Fruit fly (Drosophila melanogaster): Measurements from ENCODE around the gene ovo.

ovo gene

dm6 chrX:5061989-5062388 is 13.9 kb downstream of the ovo start:
- no peak for TF ChIP-seq CG34367 (tag; optimal IDR thresholded peaks at IDR 0.05)
- no peak for TF ChIP-seq CG8159 (tag; optimal IDR thresholded peaks at IDR 0.05)
- TF ChIP-seq rn (GFP tag; IDR thresholded peaks at IDR 0.05), result no peak
- no peak for TF ChIP-seq Pif1A (GFP tag; optimal IDR thresholded peaks at IDR 0.05)
- peak; percentile 27; the same call in 1 of the 2 replicates for TF ChIP-seq CG32121 (GFP tag; IDR thresholded peaks at IDR 0.05)
- TF ChIP-seq Snoo (tag; optimal IDR thresholded peaks at IDR 0.05), result no peak
- TF ChIP-seq CG9948 (tag; optimal IDR thresholded peaks at IDR 0.05), result no peak
- peak; percentile 16; the same call in 1 of the 2 replicates for TF ChIP-seq Ets98B (GFP tag; IDR thresholded peaks at IDR 0.05)
- TF ChIP-seq EcR (GFP tag; optimal IDR thresholded peaks at IDR 0.05), result no peak
- no peak for TF ChIP-seq CG17806 (tag; optimal IDR thresholded peaks at IDR 0.05)
- TF ChIP-seq CG8301 (tag; optimal IDR thresholded peaks at IDR 0.05), result no peak
- TF ChIP-seq gl (tag; optimal IDR thresholded peaks at IDR 0.05), result no peak
- TF ChIP-seq CG15710 (tag; optimal IDR thresholded peaks at IDR 0.05), result no peak
- no peak for TF ChIP-seq CG10348 (GFP tag; IDR thresholded peaks at IDR 0.05)
- TF ChIP-seq Pif1B (GFP tag; optimal IDR thresholded peaks at IDR 0.05), result no peak
- TF ChIP-seq CG4496 (GFP tag; IDR thresholded peaks at IDR 0.05), result 0 out of 3 replicates have a peak, but pooled peaks have one; percentile 35
- TF ChIP-seq fd96Ca (GFP tag; IDR thresholded peaks at IDR 0.05), result no peak
- peak; percentile 11 for TF ChIP-seq CG14655 (GFP tag; optimal IDR thresholded peaks at IDR 0.05)
- TF ChIP-seq D1 (tag; optimal IDR thresholded peaks at IDR 0.05), result no peak
- TF ChIP-seq CG12605 (GFP tag; IDR thresholded peaks at IDR 0.05), result no peak
- no peak for TF ChIP-seq CG13204 (GFP tag; optimal IDR thresholded peaks at IDR 0.05)

- TF ChIP-seq CG8301 (tag; optimal IDR thresholded peaks at IDR 0.05) (no peak), CG14655 (GFP tag; optimal IDR thresholded peaks at IDR 0.05) (no peak), CG4496 (GFP tag; IDR thresholded peaks at IDR 0.05) (no peak), rn (GFP tag; IDR thresholded peaks at IDR 0.05) (no peak), CG17806 (tag; optimal IDR thresholded peaks at IDR 0.05) (no peak), fd96Ca (GFP tag; IDR thresholded peaks at IDR 0.05) (no peak), CG8159 (tag; optimal IDR thresholded peaks at IDR 0.05) (no peak)
Observed at dm6 chrX:5063540-5064308, 15.7 kb downstream of the ovo start.

- TF ChIP-seq EcR (GFP tag; optimal IDR thresholded peaks at IDR 0.05), result no peak
- TF ChIP-seq D1 (tag; optimal IDR thresholded peaks at IDR 0.05), result no peak
- TF ChIP-seq CG4496 (GFP tag; IDR thresholded peaks at IDR 0.05), result no peak
Observed at dm6 chrX:5066627-5067026, 18.6 kb downstream of the ovo start.

DNA sequence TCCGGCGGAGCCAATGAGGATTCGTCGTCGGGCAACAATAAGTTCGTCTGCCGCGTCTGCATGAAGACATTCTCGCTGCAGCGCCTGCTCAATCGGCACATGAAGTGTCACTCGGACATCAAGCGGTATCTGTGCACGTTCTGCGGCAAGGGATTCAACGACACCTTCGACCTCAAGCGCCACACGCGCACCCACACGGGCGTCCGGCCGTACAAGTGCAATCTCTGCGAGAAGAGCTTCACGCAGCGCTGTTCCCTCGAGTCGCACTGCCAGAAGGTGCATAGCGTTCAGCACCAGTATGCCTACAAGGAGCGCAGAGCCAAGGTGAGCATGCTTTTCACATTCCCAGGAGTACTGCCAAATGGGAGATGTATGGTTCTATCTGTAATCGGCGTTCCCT is 20.4 kb downstream of the ovo start:
- TF ChIP-seq CG15710 (tag; optimal IDR thresholded peaks at IDR 0.05) (no peak), CG4496 (GFP tag; IDR thresholded peaks at IDR 0.05) (no peak), rn (GFP tag; IDR thresholded peaks at IDR 0.05) (no peak), CG10348 (GFP tag; IDR thresholded peaks at IDR 0.05) (no peak), EcR (GFP tag; optimal IDR thresholded peaks at IDR 0.05) (no peak), CG8159 (tag; optimal IDR thresholded peaks at IDR 0.05) (no peak), Snoo (tag; optimal IDR thresholded peaks at IDR 0.05) (no peak), gl (tag; optimal IDR thresholded peaks at IDR 0.05) (no peak), CG13204 (GFP tag; optimal IDR thresholded peaks at IDR 0.05) (no peak), CG32121 (GFP tag; IDR thresholded peaks at IDR 0.05) (no peak), Pif1B (GFP tag; optimal IDR thresholded peaks at IDR 0.05) (no peak), CG8301 (tag; optimal IDR thresholded peaks at IDR 0.05) (no peak), Ets98B (GFP tag; IDR thresholded peaks at IDR 0.05) (no peak), fd96Ca (GFP tag; IDR thresholded peaks at IDR 0.05) (no peak), CG14655 (GFP tag; optimal IDR thresholded peaks at IDR 0.05) (no peak), CG34367 (tag; optimal IDR thresholded peaks at IDR 0.05) (no peak), D1 (tag; optimal IDR thresholded peaks at IDR 0.05) (no peak), CG12605 (GFP tag; IDR thresholded peaks at IDR 0.05) (no peak), CG17806 (tag; optimal IDR thresholded peaks at IDR 0.05) (no peak)

DNA sequence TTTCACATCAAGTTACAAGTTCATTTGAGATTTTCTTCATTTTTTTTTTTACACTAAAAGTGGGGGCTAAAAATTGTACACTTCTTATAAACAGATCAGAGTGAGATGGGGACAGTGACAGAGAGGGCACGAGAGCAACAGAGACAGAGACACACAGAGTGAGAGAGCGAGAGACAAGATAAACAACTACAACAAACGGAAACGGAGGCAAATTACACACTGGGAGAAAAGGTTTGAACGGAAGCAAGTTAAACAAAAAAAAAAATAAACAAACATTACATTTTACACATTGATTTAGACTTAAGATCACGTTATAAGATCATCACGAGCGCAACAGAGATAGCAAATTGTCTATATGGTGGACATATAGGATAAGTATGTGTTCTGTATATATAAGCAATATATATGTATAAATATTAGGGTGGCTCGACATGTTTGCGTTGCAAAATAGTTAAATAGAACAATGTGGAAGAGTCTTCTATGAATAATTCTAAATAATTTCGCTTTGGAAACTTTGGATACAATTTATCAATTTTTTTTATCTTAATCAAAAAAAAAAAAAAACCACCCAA is 27.9 kb downstream of the ovo start:
- TF ChIP-seq CG17806 (tag; optimal IDR thresholded peaks at IDR 0.05), result peak; percentile 2
- TF ChIP-seq CG4496 (GFP tag; IDR thresholded peaks at IDR 0.05), result 0 out of 3 replicates have a peak, but pooled peaks have one; percentile 42
- TF ChIP-seq CG9948 (tag; optimal IDR thresholded peaks at IDR 0.05), result no peak
- TF ChIP-seq Pif1B (GFP tag; optimal IDR thresholded peaks at IDR 0.05), result no peak
- peak; percentile 14 for TF ChIP-seq CG8159 (tag; optimal IDR thresholded peaks at IDR 0.05)
- no peak for TF ChIP-seq fd96Ca (GFP tag; IDR thresholded peaks at IDR 0.05)
- TF ChIP-seq CG34367 (tag; optimal IDR thresholded peaks at IDR 0.05), result no peak
- TF ChIP-seq CG8301 (tag; optimal IDR thresholded peaks at IDR 0.05), result peak; percentile 1
- TF ChIP-seq CG14655 (GFP tag; optimal IDR thresholded peaks at IDR 0.05), result no peak
- peak; percentile 11 for TF ChIP-seq Pif1A (GFP tag; optimal IDR thresholded peaks at IDR 0.05)
- no peak for TF ChIP-seq CG15710 (tag; optimal IDR thresholded peaks at IDR 0.05)
- no peak for TF ChIP-seq Snoo (tag; optimal IDR thresholded peaks at IDR 0.05)
- no peak for TF ChIP-seq CG12605 (GFP tag; IDR thresholded peaks at IDR 0.05)
- peak; percentile 23; the same call in 1 of the 2 replicates for TF ChIP-seq CG32121 (GFP tag; IDR thresholded peaks at IDR 0.05)

dm6 chrX:5080521-5080920 is 32.4 kb downstream of the ovo start:
- TF ChIP-seq gl (tag; optimal IDR thresholded peaks at IDR 0.05) (no peak), CG4496 (GFP tag; IDR thresholded peaks at IDR 0.05) (no peak), Ets98B (GFP tag; IDR thresholded peaks at IDR 0.05) (no peak), CG15710 (tag; optimal IDR thresholded peaks at IDR 0.05) (no peak), CG10348 (GFP tag; IDR thresholded peaks at IDR 0.05) (no peak)

Measured in whole organism, pupa.